Fruit fly (Drosophila melanogaster) Kc167 (cell line): ENCODE measurements around the gene Piezo.

ENCODE experiments used
- Sin3A ChIP-seq: fragments of >200 bp; optimal IDR thresholded peaks from 2 replicates; lab custom pipeline; 2018; ENCODE audit warnings: missing external identifiers
- h ChIP-seq: fragments of >200 bp; optimal IDR thresholded peaks from 3 replicates; lab custom pipeline; 2018; ENCODE audit warnings: missing external identifiers
- psq ChIP-seq: fragments of >200 bp; optimal IDR thresholded peaks from 2 replicates; lab custom pipeline; 2017; ENCODE audit warnings: missing external identifiers
- ttk ChIP-seq: sonication (Bioruptor generic); optimal IDR thresholded peaks from 2 replicates; lab custom pipeline; 2017; ENCODE audit warnings: missing external identifiers

DNA sequence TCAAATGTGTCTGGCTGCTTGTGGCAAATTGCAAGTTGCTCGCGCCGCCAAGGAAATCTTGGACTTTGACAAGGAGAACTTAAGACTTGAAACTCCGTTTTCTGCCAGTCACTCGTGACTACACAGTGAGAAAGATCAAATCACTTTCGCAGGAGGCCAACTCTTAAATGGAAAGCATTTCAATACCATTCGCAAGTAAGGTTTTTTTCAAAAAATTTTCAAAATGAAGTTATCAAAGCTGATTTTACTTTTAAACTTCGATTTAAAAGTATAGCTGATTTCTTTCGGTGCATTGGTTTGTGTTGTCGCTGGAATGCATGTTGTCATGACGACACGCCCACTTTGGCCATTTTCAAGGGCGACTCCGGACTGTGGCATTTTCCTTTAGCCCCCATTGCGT lies 69.5 kb downstream of the Piezo start:
- no peak for TF ChIP-seq ttk (lab: Kevin White, UChicago)
- TF ChIP-seq psq (lab: Kevin White, UChicago): no peak
- no peak for TF ChIP-seq Sin3A
- no peak for TF ChIP-seq h (lab: Kevin White, UChicago)
